Worm (Caenorhabditis elegans): ENCODE data around the gene clp-1.

ce11 chrIII:7978289-7978688 lies 1.5 kb upstream of the clp-1 start:
- TF ChIP-seq unc-130 (GFP tag; optimal IDR thresholded peaks at IDR 0.05): no peak
- TF ChIP-seq lin-26 (GFP tag; IDR thresholded peaks at IDR 0.05): peak; percentile 66
- no peak for TF ChIP-seq ceh-40 (GFP tag; IDR thresholded peaks at IDR 0.05)
- TF ChIP-seq ama-1 (optimal IDR thresholded peaks at IDR 0.05): no peak
- no peak for TF ChIP-seq ama-1 (GFP tag; optimal IDR thresholded peaks at IDR 0.05)
